Fruit fly (Drosophila melanogaster) whole organism, pupa: ENCODE measurements around the gene Sry-alpha.
A peak's percentile ranks its signal among the peaks of the same experiment; 100 is the strongest.

Experiments
- CG10348 ChIP-seq: fragments of 200-800 bp; sonication (Bioruptor generic); IDR thresholded peaks from 2 replicates; pipeline ENCODE4 v1.3.6; 2022; ENCODE audit warnings: missing biosample characterization, missing genetic modification characterization
- CG12605 ChIP-seq: fragments of 200-800 bp; sonication (Bioruptor generic); IDR thresholded peaks from 2 replicates; pipeline ENCODE4 v1.3.6; 2022; ENCODE audit warnings: missing biosample characterization, missing genetic modification characterization
- CG13204 ChIP-seq: fragments of 200-800 bp; sonication (Bioruptor generic); optimal IDR thresholded peaks from 2 replicates; lab custom pipeline; 2018; ENCODE audit warnings: missing biosample characterization, mild to moderate bottlenecking, missing genetic modification characterization, moderate library complexity
- CG14655 ChIP-seq: fragments of 200-800 bp; sonication (Bioruptor generic); optimal IDR thresholded peaks from 3 replicates; lab custom pipeline; 2017; ENCODE audit warnings: mild to moderate bottlenecking, missing biosample characterization, missing genetic modification reagents, missing genetic modification characterization
- CG15710 ChIP-seq: fragments of 200-800 bp; sonication (Bioruptor generic); optimal IDR thresholded peaks from 2 replicates; lab custom pipeline; 2018; ENCODE audit warnings: missing biosample characterization, mild to moderate bottlenecking, missing genetic modification characterization, moderate library complexity
- CG17806 ChIP-seq: fragments of 200-800 bp; sonication (Bioruptor generic); optimal IDR thresholded peaks from 2 replicates; lab custom pipeline; 2018; ENCODE audit warnings: missing biosample characterization, mild to moderate bottlenecking, missing genetic modification characterization, moderate library complexity
- CG32121 ChIP-seq: fragments of 200-800 bp; sonication (Bioruptor generic); IDR thresholded peaks from 2 replicates; pipeline ENCODE4 v1.3.6; 2022; ENCODE audit warnings: missing biosample characterization, missing genetic modification characterization
- CG34367 ChIP-seq: fragments of 200-800 bp; sonication (Bioruptor generic); optimal IDR thresholded peaks from 2 replicates; lab custom pipeline; 2018; ENCODE audit warnings: missing biosample characterization, mild to moderate bottlenecking, missing genetic modification characterization
- CG4496 ChIP-seq: fragments of 200-800 bp; sonication (Bioruptor generic); IDR thresholded peaks from 3 replicates; pipeline ENCODE4 v1.3.6; 2022; ENCODE audit warnings: missing biosample characterization, missing genetic modification characterization
- CG8159 ChIP-seq: fragments of 200-800 bp; sonication (Bioruptor generic); optimal IDR thresholded peaks from 3 replicates; lab custom pipeline; 2018; ENCODE audit warnings: missing biosample characterization, mild to moderate bottlenecking, missing genetic modification characterization, moderate library complexity
- CG8301 ChIP-seq: fragments of 200-800 bp; sonication (Bioruptor generic); optimal IDR thresholded peaks from 2 replicates; lab custom pipeline; 2018; ENCODE audit warnings: missing biosample characterization, mild to moderate bottlenecking, missing genetic modification characterization
- CG9948 ChIP-seq: fragments of 200-800 bp; sonication (Bioruptor generic); optimal IDR thresholded peaks from 2 replicates; lab custom pipeline; 2018; ENCODE audit warnings: missing biosample characterization, mild to moderate bottlenecking, missing genetic modification characterization, moderate library complexity
- D1 ChIP-seq: fragments of 200-800 bp; sonication (Bioruptor generic); optimal IDR thresholded peaks from 2 replicates; lab custom pipeline; 2018; ENCODE audit warnings: missing biosample characterization, mild to moderate bottlenecking, missing genetic modification characterization, moderate library complexity
- EcR ChIP-seq: fragments of 200-800 bp; sonication (Bioruptor generic); optimal IDR thresholded peaks from 3 replicates; lab custom pipeline; 2019; ENCODE audit warnings: missing biosample characterization, missing genetic modification characterization, mild to moderate bottlenecking, moderate library complexity, missing genetic modification reagents
- Ets98B ChIP-seq: fragments of 200-800 bp; sonication (Bioruptor generic); IDR thresholded peaks from 2 replicates; pipeline ENCODE4 v1.3.6; 2022; ENCODE audit warnings: missing biosample characterization, missing genetic modification characterization
- Pif1A ChIP-seq: fragments of 200-800 bp; sonication (Bioruptor generic); optimal IDR thresholded peaks from 3 replicates; lab custom pipeline; 2016; ENCODE audit warnings: missing biosample characterization, missing genetic modification characterization
- Pif1B ChIP-seq: fragments of 200-800 bp; sonication (Bioruptor generic); optimal IDR thresholded peaks from 3 replicates; lab custom pipeline; 2016; ENCODE audit warnings: missing biosample characterization, missing genetic modification characterization
- Snoo ChIP-seq: fragments of 200-800 bp; sonication (Bioruptor generic); optimal IDR thresholded peaks from 3 replicates; lab custom pipeline; 2017; ENCODE audit warnings: missing biosample characterization, mild to moderate bottlenecking, missing genetic modification characterization, inconsistent platforms
- fd96Ca ChIP-seq: fragments of 200-800 bp; sonication (Bioruptor generic); IDR thresholded peaks from 3 replicates; pipeline ENCODE4 v1.3.6; 2022; ENCODE audit warnings: missing biosample characterization, missing genetic modification characterization
- gl ChIP-seq: fragments of 200-800 bp; sonication (Bioruptor generic); optimal IDR thresholded peaks from 2 replicates; lab custom pipeline; 2018; ENCODE audit warnings: missing biosample characterization, mild to moderate bottlenecking, missing genetic modification characterization
- rn ChIP-seq: fragments of 200-800 bp; sonication (Bioruptor generic); IDR thresholded peaks from 2 replicates; pipeline ENCODE4 v1.3.6; 2022; ENCODE audit warnings: missing biosample characterization, missing genetic modification characterization

Sry-alpha gene

DNA sequence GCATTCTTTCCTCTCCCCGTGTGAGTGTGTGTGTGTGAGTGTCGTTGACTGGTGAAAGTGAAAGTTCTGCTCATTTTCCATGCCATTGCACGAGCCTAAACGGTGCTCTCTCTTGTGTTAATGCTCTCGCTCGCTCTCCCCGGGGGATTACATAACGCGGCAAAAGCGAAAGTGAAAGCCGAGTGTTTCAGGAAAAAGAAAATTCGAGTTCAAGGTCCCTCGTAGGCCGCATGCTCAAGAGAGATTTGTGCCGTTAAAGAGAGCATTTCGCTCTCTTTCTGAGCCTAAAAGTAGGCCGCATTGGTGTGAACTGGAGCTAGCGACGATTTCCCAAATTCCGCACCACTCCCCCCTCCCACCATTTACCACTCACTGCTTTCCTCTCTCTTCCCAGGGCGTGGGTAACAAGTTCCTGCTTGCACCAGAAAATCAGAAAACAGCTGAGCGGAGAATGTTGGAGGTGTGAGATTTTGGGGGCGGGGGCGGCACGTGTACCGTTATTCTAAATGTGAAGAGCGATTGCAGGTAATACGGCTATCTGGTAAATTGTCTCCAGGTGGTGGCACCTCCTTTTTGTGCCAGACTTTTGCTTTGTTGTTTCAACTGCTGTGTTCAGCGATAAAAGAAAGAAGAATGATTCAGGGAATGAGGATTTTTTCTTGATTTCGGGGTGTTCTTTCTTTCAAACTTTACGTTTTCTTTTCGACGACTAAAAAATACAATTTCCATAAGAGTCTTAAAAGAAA, 50.9 kb downstream of the Sry-alpha start:
- TF ChIP-seq Pif1B (peak; percentile 5), CG14655 (GFP tag; lab: Kevin White, UChicago) (peak; percentile 47), CG8159 (peak; percentile 30), CG12605 (GFP tag; lab: Robert Waterston, UW) (no peak), CG10348 (GFP tag; lab: Robert Waterston, UW) (no peak), CG9948 (tag; lab: Kevin White, UChicago) (no peak), Ets98B (GFP tag; lab: Robert Waterston, UW) (no peak), rn (GFP tag; lab: Robert Waterston, UW) (no peak), fd96Ca (GFP tag; lab: Robert Waterston, UW) (peak; percentile 22; the same call in 1 of the 3 replicates), EcR (GFP tag; lab: Kevin White, UChicago) (peak; percentile 83), Snoo (tag; lab: Kevin White, UChicago) (no peak), CG34367 (tag; lab: Kevin White, UChicago) (no peak), D1 (no peak), Pif1A (GFP tag; lab: Kevin White, UChicago) (peak; percentile 20), CG32121 (GFP tag; lab: Robert Waterston, UW) (no peak), CG13204 (no peak), CG8301 (tag; lab: Kevin White, UChicago) (peak; percentile 17), CG4496 (GFP tag; lab: Robert Waterston, UW) (0 out of 3 replicates have a peak, but pooled peaks have one; percentile 41), CG15710 (peak; percentile 17), gl (tag; lab: Kevin White, UChicago) (peak; percentile 27), CG17806 (tag; lab: Kevin White, UChicago) (no peak)

- TF ChIP-seq CG8301 (tag; lab: Kevin White, UChicago): no peak
- no peak for TF ChIP-seq D1
- no peak for TF ChIP-seq CG8159
- TF ChIP-seq Pif1B: no peak
- no peak for TF ChIP-seq Pif1A (GFP tag; lab: Kevin White, UChicago)
- no peak for TF ChIP-seq CG4496 (GFP tag; lab: Robert Waterston, UW)
- TF ChIP-seq CG17806 (tag; lab: Kevin White, UChicago): no peak
- no peak for TF ChIP-seq CG15710
- no peak for TF ChIP-seq CG12605 (GFP tag; lab: Robert Waterston, UW)
- TF ChIP-seq CG10348 (GFP tag; lab: Robert Waterston, UW): no peak
- TF ChIP-seq CG32121 (GFP tag; lab: Robert Waterston, UW): no peak
- TF ChIP-seq Ets98B (GFP tag; lab: Robert Waterston, UW): no peak
- TF ChIP-seq CG9948 (tag; lab: Kevin White, UChicago): no peak
- no peak for TF ChIP-seq fd96Ca (GFP tag; lab: Robert Waterston, UW)
- no peak for TF ChIP-seq CG14655 (GFP tag; lab: Kevin White, UChicago)
- TF ChIP-seq rn (GFP tag; lab: Robert Waterston, UW): no peak
- TF ChIP-seq, all 21 proteins: peak for 0
Measured at dm6 chr3R:30091795-30092699, 52.5 kb downstream of the Sry-alpha start.

DNA sequence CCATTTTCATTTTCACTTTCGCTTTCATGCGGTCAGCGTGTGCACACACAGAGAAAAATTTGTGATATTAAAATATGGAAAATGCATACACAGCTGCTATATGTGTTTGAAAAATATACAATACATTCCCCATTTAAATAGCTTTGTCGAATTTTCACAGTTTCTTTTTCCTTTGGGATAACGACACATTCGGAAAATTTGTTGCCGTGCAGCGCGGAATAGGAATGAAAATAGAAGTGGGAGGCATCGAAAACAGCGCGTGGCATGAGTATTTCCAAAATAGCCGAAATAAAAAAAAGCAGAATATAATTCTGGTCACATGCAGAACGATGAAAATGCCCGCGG, 53.2 kb downstream of the Sry-alpha start:
- TF ChIP-seq Pif1B (peak; percentile 3), CG17806 (tag; lab: Kevin White, UChicago) (peak; percentile 16), CG9948 (tag; lab: Kevin White, UChicago) (peak; percentile 21), CG12605 (GFP tag; lab: Robert Waterston, UW) (no peak), Pif1A (GFP tag; lab: Kevin White, UChicago) (peak; percentile 67), Snoo (tag; lab: Kevin White, UChicago) (no peak), EcR (GFP tag; lab: Kevin White, UChicago) (no peak), CG4496 (GFP tag; lab: Robert Waterston, UW) (peak; percentile 88), CG8301 (tag; lab: Kevin White, UChicago) (peak; percentile 58), CG14655 (GFP tag; lab: Kevin White, UChicago) (peak; percentile 56), CG34367 (tag; lab: Kevin White, UChicago) (no peak), CG10348 (GFP tag; lab: Robert Waterston, UW) (0 out of 2 replicates have a peak, but pooled peaks have one; percentile 22), gl (tag; lab: Kevin White, UChicago) (no peak), CG8159 (no peak), CG32121 (GFP tag; lab: Robert Waterston, UW) (peak; percentile 86), rn (GFP tag; lab: Robert Waterston, UW) (peak; percentile 68; the same call in 1 of the 2 replicates), Ets98B (GFP tag; lab: Robert Waterston, UW) (peak; percentile 86), D1 (no peak), CG15710 (no peak), fd96Ca (GFP tag; lab: Robert Waterston, UW) (peak; percentile 86), CG13204 (no peak)
- TF ChIP-seq, all 21 proteins: peak for 12
